Fruit fly (Drosophila melanogaster): ENCODE data around the gene Pdk1.

Pdk1 gene

DNA sequence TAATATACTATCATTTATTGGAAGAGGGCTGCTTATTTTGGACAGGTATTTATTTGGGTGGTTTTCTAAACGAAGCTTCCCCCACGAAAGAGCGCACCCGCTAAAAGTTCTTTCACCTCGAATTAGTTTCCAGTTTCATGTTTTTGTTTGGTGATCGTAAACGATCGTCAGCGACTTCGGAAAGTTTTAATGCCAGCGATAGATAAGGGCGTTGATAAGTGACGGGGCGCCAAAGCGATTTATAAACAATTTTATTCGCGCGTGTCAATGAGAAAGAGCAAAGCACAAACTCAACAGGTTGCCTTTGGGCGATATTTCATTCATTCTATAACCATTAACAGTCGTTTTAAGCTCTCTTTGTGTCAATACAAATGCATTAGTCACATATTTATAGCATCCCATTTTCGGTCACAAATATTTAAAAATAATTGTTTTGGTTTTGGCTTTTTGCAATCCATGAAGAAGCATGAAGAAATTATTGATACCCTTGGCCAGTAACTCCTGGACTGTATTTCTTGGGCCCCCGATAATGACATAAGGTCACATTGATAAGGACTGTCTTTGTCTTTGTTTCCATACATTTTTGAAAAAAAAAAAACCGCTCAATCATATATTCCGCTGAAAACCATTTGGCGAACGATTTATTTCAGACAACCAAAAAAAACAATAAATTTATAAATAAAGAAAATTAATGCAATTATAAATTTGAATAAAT lies 33.7 kb upstream of the Pdk1 start (continued):
- TF ChIP-seq exex (tag; optimal IDR thresholded peaks at IDR 0.05), result peak; percentile 84
- TF ChIP-seq B-H1 (GFP tag; IDR thresholded peaks at IDR 0.05), result no peak
- no peak for TF ChIP-seq Ets97D (GFP tag; optimal IDR thresholded peaks at IDR 0.05)
- no peak for TF ChIP-seq CG8290 (GFP tag; optimal IDR thresholded peaks at IDR 0.05)
- peak in 1 of 2 experiments; percentile 1 for TF ChIP-seq CG8290 (tag; optimal IDR thresholded peaks at IDR 0.05)
- TF ChIP-seq lab (GFP tag; optimal IDR thresholded peaks at IDR 0.05), result peak; percentile 35
- TF ChIP-seq CG11398 (GFP tag; optimal IDR thresholded peaks at IDR 0.05), result no peak
- no peak for TF ChIP-seq CG6654 (GFP tag; optimal IDR thresholded peaks at IDR 0.05)
- no peak for TF ChIP-seq ato (GFP tag; IDR thresholded peaks at IDR 0.05; ENCODE audit: partially characterized antibody)
- peak; percentile 26 for TF ChIP-seq CG18599 (GFP tag; optimal IDR thresholded peaks at IDR 0.05)
- no peak for TF ChIP-seq CG15073 (GFP tag; optimal IDR thresholded peaks at IDR 0.05)
- no peak for TF ChIP-seq H15 (GFP tag; IDR thresholded peaks at IDR 0.05)
- TF ChIP-seq grn (GFP tag; optimal IDR thresholded peaks at IDR 0.05), result peak; percentile 4
- peak; percentile 73 for TF ChIP-seq Med (GFP tag)
- TF ChIP-seq NFAT (GFP tag; IDR thresholded peaks at IDR 0.05), result no peak
- peak; percentile 24 for TF ChIP-seq Hey (tag; optimal IDR thresholded peaks at IDR 0.05)
- peak; percentile 10 for TF ChIP-seq CG34376 (GFP tag; optimal IDR thresholded peaks at IDR 0.05)
- TF ChIP-seq CG13296 (GFP tag; optimal IDR thresholded peaks at IDR 0.05), result no peak
- no peak for TF ChIP-seq CG12942 (GFP tag; optimal IDR thresholded peaks at IDR 0.05)
- peak; percentile 9 for TF ChIP-seq CG2678 (tag; optimal IDR thresholded peaks at IDR 0.05)
- TF ChIP-seq Pdp1 (GFP tag; optimal IDR thresholded peaks at IDR 0.05), result peak in 1 of 2 experiments; percentile 2
- no peak for TF ChIP-seq yki (optimal IDR thresholded peaks at IDR 0.05)
- no peak for TF ChIP-seq pan (optimal IDR thresholded peaks at IDR 0.05)
- TF ChIP-seq pan (GFP tag; optimal IDR thresholded peaks at IDR 0.05 in 1 of 2, IDR thresholded peaks at IDR 0.05 in 1 of 2), result no peak
- TF ChIP-seq CG2199 (GFP tag; IDR thresholded peaks at IDR 0.05), result peak; percentile 75; the same call in 1 of the 3 replicates
- TF ChIP-seq CG2202 (tag; optimal IDR thresholded peaks at IDR 0.05), result no peak
- TF ChIP-seq sd (tag; optimal IDR thresholded peaks at IDR 0.05), result peak; percentile 6
- no peak for TF ChIP-seq Hr51 (GFP tag; optimal IDR thresholded peaks at IDR 0.05)
- TF ChIP-seq odd (GFP tag; optimal IDR thresholded peaks at IDR 0.05), result no peak

DNA sequence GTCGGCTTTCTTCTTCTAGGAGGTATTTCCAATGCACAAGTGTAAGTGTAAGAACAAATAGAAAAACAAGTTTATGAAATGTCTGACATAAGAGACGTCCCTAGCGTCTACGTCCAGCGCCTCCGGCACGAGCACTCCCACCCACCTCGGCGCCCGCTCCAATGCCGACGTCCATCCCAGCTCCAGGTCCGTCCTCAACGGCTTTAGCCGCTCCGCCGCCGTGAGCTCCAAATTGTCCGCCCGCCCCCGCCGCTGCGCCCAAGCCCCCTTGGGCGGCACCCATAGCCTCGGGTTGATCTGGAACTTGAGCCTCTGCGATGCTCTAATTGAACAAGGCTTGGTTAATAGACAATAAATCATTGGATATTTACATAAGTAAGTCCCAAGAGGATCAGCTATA lies 31.4 kb upstream of the Pdk1 start:
- peak; percentile 38 for TF ChIP-seq Med (GFP tag)
- TF ChIP-seq Hr39 (optimal IDR thresholded peaks at IDR 0.05), result peak; percentile 32
- TF ChIP-seq CG17385 (GFP tag; optimal IDR thresholded peaks at IDR 0.05), result no peak
- TF ChIP-seq p53 (GFP tag; optimal IDR thresholded peaks at IDR 0.05), result no peak

DNA sequence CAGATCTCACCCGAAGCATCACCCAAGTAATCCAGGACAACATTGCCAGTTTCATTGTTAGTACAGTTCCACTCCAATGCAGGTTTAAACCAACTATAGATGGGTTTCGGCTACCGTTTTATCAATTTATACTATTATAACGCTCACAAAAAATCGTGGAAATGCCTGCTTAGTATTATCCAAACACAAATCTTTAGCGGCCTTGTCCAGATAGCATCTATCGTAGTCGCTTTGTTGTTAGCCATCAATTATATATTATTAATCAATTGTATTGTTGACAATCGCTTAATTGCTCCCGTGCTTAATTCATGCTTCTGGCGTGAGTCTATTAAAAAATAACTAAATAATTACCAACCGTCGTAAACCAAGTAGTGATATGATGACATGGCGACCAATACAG lies 31.0 kb upstream of the Pdk1 start, which contains the start of gene CG12483:
TSS of gene CG12483 (minus strand) at position 101 of the 400 bp plus-strand sequence.
- TF ChIP-seq h (optimal IDR thresholded peaks at IDR 0.05) (no peak), Med (GFP tag) (peak; percentile 7)

DNA sequence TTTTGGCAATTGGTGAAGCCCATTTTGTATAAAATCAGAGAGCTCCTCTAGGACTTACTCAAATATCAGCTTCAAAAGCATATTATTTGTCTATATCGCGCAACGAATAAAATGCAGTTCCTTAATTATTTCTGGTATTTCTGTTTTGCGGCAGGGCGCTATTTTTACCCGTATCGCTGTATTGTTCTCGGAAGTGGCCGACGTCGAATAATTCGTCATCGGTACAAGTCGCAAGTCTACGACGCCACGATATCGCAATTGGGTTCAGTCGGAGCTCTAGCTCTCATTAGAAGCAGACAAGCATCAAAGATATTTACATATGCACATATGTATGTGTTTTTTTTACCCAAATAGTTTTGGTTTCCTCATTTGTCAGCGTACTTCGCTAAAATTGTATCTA lies 25.2 kb upstream of the Pdk1 start:
- TF ChIP-seq Camta (GFP tag; optimal IDR thresholded peaks at IDR 0.05), result no peak
- no peak for TF ChIP-seq CG1024 (GFP tag; IDR thresholded peaks at IDR 0.05)
- TF ChIP-seq Sry-δ (GFP tag; optimal IDR thresholded peaks at IDR 0.05), result no peak
- peak; percentile 28 for TF ChIP-seq Deaf1 (tag; optimal IDR thresholded peaks at IDR 0.05)
- no peak for TF ChIP-seq hbn (GFP tag; IDR thresholded peaks at IDR 0.05; ENCODE audit: partially characterized antibody)
- peak; percentile 80 for TF ChIP-seq CG2199 (GFP tag; IDR thresholded peaks at IDR 0.05)
- TF ChIP-seq CG4404 (GFP tag; IDR thresholded peaks at IDR 0.05), result no peak
- no peak for TF ChIP-seq Atf-2 (GFP tag; optimal IDR thresholded peaks at IDR 0.05)

Measured in whole organism, embryonic.